Worm (Caenorhabditis elegans) whole organism, young adult: Measurements from ENCODE around the gene srx-13.
A peak's percentile ranks its signal among the peaks of the same experiment; 100 is the strongest.

Experiments used
- B0035.1 ChIP-seq: sonication (generic microtip); optimal IDR thresholded peaks from 2 replicates; lab custom pipeline; 2016; ENCODE audit warnings: missing genetic modification characterization, mild to moderate bottlenecking, missing compliant biosample characterization, missing genotype, missing genetic modification reagents
- F10E7.11 ChIP-seq: sonication (generic microtip); optimal IDR thresholded peaks from 2 replicates; lab custom pipeline; 2017; ENCODE audit warnings: mild to moderate bottlenecking, missing genetic modification characterization, moderate library complexity, missing compliant biosample characterization
- F22D6.2 ChIP-seq: sonication (generic microtip); optimal IDR thresholded peaks from 2 replicates; lab custom pipeline; 2016; ENCODE audit warnings: mild to moderate bottlenecking, missing genetic modification characterization, missing compliant biosample characterization
- F23B12.7 ChIP-seq: sonication (generic microtip); optimal IDR thresholded peaks from 2 replicates; lab custom pipeline; 2017; ENCODE audit warnings: missing genetic modification characterization, mild to moderate bottlenecking, missing compliant biosample characterization, antibody characterized with exemption, moderate library complexity; ENCODE audit not compliant: insufficient read depth
- F37B4.10 ChIP-seq: fragments of 200-800 bp; sonication (Bioruptor generic); IDR thresholded peaks from 2 replicates; pipeline ENCODE4 v1.3.6; 2022; ENCODE audit warnings: missing genetic modification characterization, missing compliant biosample characterization
- F52B5.7 ChIP-seq: sonication (generic microtip); optimal IDR thresholded peaks from 2 replicates; lab custom pipeline; 2016; ENCODE audit warnings: mild to moderate bottlenecking, missing genetic modification characterization, missing compliant biosample characterization
- F55B11.4 ChIP-seq: sonication (generic microtip); optimal IDR thresholded peaks from 2 replicates; lab custom pipeline; 2016; ENCODE audit warnings: missing compliant biosample characterization, missing genetic modification characterization, borderline replicate concordance; ENCODE audit not compliant: insufficient read depth
- F57A8.1 ChIP-seq: fragments of 200-800 bp; sonication (Bioruptor generic); optimal IDR thresholded peaks from 2 replicates; lab custom pipeline; 2018; ENCODE audit warnings: mild to moderate bottlenecking, missing genetic modification characterization, moderate library complexity, missing compliant biosample characterization
- Y53F4B.3 ChIP-seq: fragments of 200-800 bp; sonication (Bioruptor generic); IDR thresholded peaks from 2 replicates; pipeline ENCODE4 v1.3.6; 2022; ENCODE audit warnings: missing genetic modification reagents, missing genetic modification characterization, missing compliant biosample characterization
- Y67H2A.10 ChIP-seq: fragments of 200-800 bp; sonication (Bioruptor generic); conservative IDR thresholded peaks from 2 replicates; pipeline ENCODE4 v1.3.6; 2022; ENCODE audit warnings: missing genetic modification reagents, missing genetic modification characterization, missing compliant biosample characterization
- ZK185.1 ChIP-seq: sonication (generic microtip); optimal IDR thresholded peaks from 2 replicates; lab custom pipeline; 2016; ENCODE audit warnings: mild to moderate bottlenecking, missing genetic modification characterization, missing compliant biosample characterization; ENCODE audit not compliant: poor library complexity, severe bottlenecking
- aptf-3 ChIP-seq: fragments of 200-800 bp; sonication (Bioruptor generic); IDR thresholded peaks from 2 replicates; pipeline ENCODE4 v1.3.6; 2022; ENCODE audit warnings: missing genetic modification characterization, missing compliant biosample characterization
- atf-7 ChIP-seq: sonication (generic microtip); optimal IDR thresholded peaks from 2 replicates; lab custom pipeline; 2017; ENCODE audit warnings: mild to moderate bottlenecking, missing genetic modification characterization, missing compliant biosample characterization
- athp-1 ChIP-seq: sonication (generic microtip); optimal IDR thresholded peaks from 2 replicates; lab custom pipeline; 2017; ENCODE audit warnings: mild to moderate bottlenecking, missing genetic modification characterization, missing compliant biosample characterization
- attf-3 ChIP-seq: fragments of 200-800 bp; sonication (Bioruptor generic); conservative IDR thresholded peaks from 2 replicates; pipeline ENCODE4 v1.3.6; 2022; ENCODE audit warnings: missing genetic modification reagents, missing genetic modification characterization, missing compliant biosample characterization
- attf-6 ChIP-seq: fragments of 200-800 bp; sonication (Bioruptor generic); IDR thresholded peaks from 2 replicates; pipeline ENCODE4 v1.3.6; 2022; ENCODE audit warnings: missing genetic modification reagents, missing genetic modification characterization, missing compliant biosample characterization
- cebp-2 ChIP-seq: fragments of 200-800 bp; sonication (Bioruptor generic); IDR thresholded peaks from 2 replicates; pipeline ENCODE4 v1.3.6; 2022; ENCODE audit warnings: missing genetic modification characterization, missing compliant biosample characterization
- ceh-100 ChIP-seq: fragments of 200-800 bp; sonication (Bioruptor generic); IDR thresholded peaks from 2 replicates; pipeline ENCODE4 v1.3.6; 2022; ENCODE audit warnings: missing genetic modification reagents, missing genetic modification characterization, missing compliant biosample characterization
- ceh-27 ChIP-seq: fragments of 200-800 bp; sonication (Bioruptor generic); optimal IDR thresholded peaks from 2 replicates; lab custom pipeline; 2018; ENCODE audit warnings: mild to moderate bottlenecking, missing genetic modification characterization, moderate library complexity, missing compliant biosample characterization
- ceh-40 ChIP-seq: fragments of 200-800 bp; sonication (Bioruptor generic); IDR thresholded peaks from 2 replicates; pipeline ENCODE4 v1.3.6; 2022; ENCODE audit warnings: missing genetic modification characterization, missing compliant biosample characterization
- ceh-79 ChIP-seq: sonication (generic microtip); optimal IDR thresholded peaks from 2 replicates; lab custom pipeline; 2017; ENCODE audit warnings: mild to moderate bottlenecking, missing genetic modification characterization, missing compliant biosample characterization
- dpl-1 ChIP-seq: fragments of 150-350 bp; optimal IDR thresholded peaks from 2 replicates; lab custom pipeline; 2014; ENCODE audit warnings: missing biosample characterization, missing genetic modification reagents, missing genetic modification characterization
- efl-1 ChIP-seq: fragments of 150-350 bp; optimal IDR thresholded peaks from 2 replicates; lab custom pipeline; 2014; ENCODE audit warnings: missing biosample characterization, missing genetic modification reagents, missing genetic modification characterization
- egl-44 ChIP-seq: fragments of 200-800 bp; sonication (Bioruptor generic); IDR thresholded peaks from 2 replicates; pipeline ENCODE4 v1.3.6; 2022; ENCODE audit warnings: missing genetic modification reagents, missing genetic modification characterization, missing compliant biosample characterization
- ekl-4 ChIP-seq: fragments of 200-800 bp; sonication (Bioruptor generic); IDR thresholded peaks from 2 replicates; pipeline ENCODE4 v1.3.6; 2022; ENCODE audit warnings: missing genetic modification reagents, missing genetic modification characterization, missing compliant biosample characterization
- hlh-12 ChIP-seq: sonication (generic microtip); optimal IDR thresholded peaks from 2 replicates; lab custom pipeline; 2016; ENCODE audit warnings: missing genetic modification characterization, missing compliant biosample characterization
- hmg-1.2 ChIP-seq: fragments of 200-800 bp; sonication (Bioruptor generic); IDR thresholded peaks from 2 replicates; pipeline ENCODE4 v1.3.6; 2022; ENCODE audit warnings: missing genetic modification reagents, missing genetic modification characterization, missing compliant biosample characterization
- hmg-20 ChIP-seq: fragments of 200-800 bp; sonication (Bioruptor generic); IDR thresholded peaks from 2 replicates; pipeline ENCODE4 v1.3.6; 2022; ENCODE audit warnings: missing genetic modification reagents, missing genetic modification characterization, missing compliant biosample characterization
- hrde-1 ChIP-seq: sonication (generic microtip); optimal IDR thresholded peaks from 2 replicates; lab custom pipeline; 2016; ENCODE audit warnings: missing genetic modification characterization, mild to moderate bottlenecking, missing compliant biosample characterization, moderate library complexity, missing genotype, missing genetic modification reagents, borderline replicate concordance
- lin-54 ChIP-seq: fragments of 200-800 bp; sonication (Bioruptor generic); optimal IDR thresholded peaks from 2 replicates; lab custom pipeline; 2018; ENCODE audit warnings: mild to moderate bottlenecking, missing genetic modification characterization, missing compliant biosample characterization
- madf-10 ChIP-seq: sonication (generic microtip); optimal IDR thresholded peaks from 2 replicates; lab custom pipeline; 2016; ENCODE audit warnings: mild to moderate bottlenecking, missing genetic modification characterization, missing compliant biosample characterization
- mcd-1 ChIP-seq: fragments of 200-800 bp; sonication (Bioruptor generic); IDR thresholded peaks from 2 replicates; pipeline ENCODE4 v1.3.6; 2022; ENCODE audit warnings: missing genetic modification reagents, missing genetic modification characterization, missing compliant biosample characterization
- mxl-1 ChIP-seq: sonication (generic microtip); optimal IDR thresholded peaks from 2 replicates; lab custom pipeline; 2016; ENCODE audit warnings: missing genetic modification characterization, missing compliant biosample characterization
- nfyb-1 ChIP-seq: fragments of 200-800 bp; sonication (Bioruptor generic); IDR thresholded peaks from 2 replicates; pipeline ENCODE4 v1.3.6; 2022; ENCODE audit warnings: missing genetic modification reagents, missing genetic modification characterization, missing compliant biosample characterization
- nhr-120 ChIP-seq: fragments of 200-800 bp; sonication (Bioruptor generic); IDR thresholded peaks from 2 replicates; pipeline ENCODE4 v1.3.6; 2022; ENCODE audit warnings: missing genetic modification characterization, missing compliant biosample characterization
- nhr-90 ChIP-seq: sonication (generic microtip); optimal IDR thresholded peaks from 2 replicates; lab custom pipeline; 2016; ENCODE audit warnings: missing genotype, mild to moderate bottlenecking, missing genetic modification characterization, missing compliant biosample characterization
- rcor-1 ChIP-seq: fragments of 200-800 bp; sonication (Bioruptor generic); IDR thresholded peaks from 2 replicates; pipeline ENCODE4 v1.3.6; 2022; ENCODE audit warnings: missing genetic modification reagents, missing genetic modification characterization, missing compliant biosample characterization
- rpc-1 ChIP-seq, 2 experiments: fragments of 150-350 bp in 1 of 2; sonication (generic microtip) in 1 of 2; optimal IDR thresholded peaks; 2 replicates each; lab custom pipeline; 2014 to 2018; ENCODE audit warnings: missing biosample characterization in 1 of 2, missing genetic modification characterization in 1 of 2, missing genetic modification reagents in 1 of 2, missing genotype in 1 of 2
- snpc-1.1 ChIP-seq: sonication (generic microtip); optimal IDR thresholded peaks from 2 replicates; lab custom pipeline; 2017; ENCODE audit warnings: missing genetic modification characterization, mild to moderate bottlenecking, missing compliant biosample characterization, antibody characterized with exemption, moderate library complexity, missing genotype, missing genetic modification reagents; ENCODE audit not compliant: insufficient read depth
- snpc-3.4 ChIP-seq: sonication (generic microtip); optimal IDR thresholded peaks from 2 replicates; lab custom pipeline; 2017; ENCODE audit warnings: missing genetic modification characterization, mild to moderate bottlenecking, missing compliant biosample characterization, antibody characterized with exemption, moderate library complexity, missing genotype, missing genetic modification reagents
- somi-1 ChIP-seq: fragments of 200-800 bp; sonication (Bioruptor generic); optimal IDR thresholded peaks from 2 replicates; lab custom pipeline; 2018; ENCODE audit warnings: mild to moderate bottlenecking, missing genetic modification characterization, missing compliant biosample characterization
- sptf-2 ChIP-seq: fragments of 200-800 bp; sonication (Bioruptor generic); optimal IDR thresholded peaks from 2 replicates; lab custom pipeline; 2018; ENCODE audit warnings: mild to moderate bottlenecking, missing genetic modification characterization, missing compliant biosample characterization
- unc-130 ChIP-seq: sonication (generic microtip); optimal IDR thresholded peaks from 2 replicates; lab custom pipeline; 2016; ENCODE audit warnings: missing genetic modification reagents, missing genetic modification characterization, missing compliant biosample characterization
- zfh-2 ChIP-seq: fragments of 200-800 bp; sonication (Bioruptor generic); conservative IDR thresholded peaks from 2 replicates; pipeline ENCODE4 v1.3.6; 2022; ENCODE audit warnings: missing genetic modification reagents, missing genetic modification characterization, missing compliant biosample characterization
- ztf-25 ChIP-seq: fragments of 200-800 bp; sonication (Bioruptor generic); IDR thresholded peaks from 2 replicates; pipeline ENCODE4 v1.3.6; 2022; ENCODE audit warnings: missing genetic modification reagents, missing genetic modification characterization, missing compliant biosample characterization
- ztf-26 ChIP-seq: sonication (generic microtip); optimal IDR thresholded peaks from 2 replicates; lab custom pipeline; 2017; ENCODE audit warnings: missing genetic modification characterization, missing compliant biosample characterization
- ztf-28 ChIP-seq: fragments of 200-800 bp; sonication (Bioruptor generic); IDR thresholded peaks from 2 replicates; pipeline ENCODE4 v1.3.6; 2022; ENCODE audit warnings: missing genetic modification reagents, missing genetic modification characterization, missing compliant biosample characterization

srx-13 gene

ce11 chrIV:1093870-1094564 lies 24.4 kb downstream of the srx-13 start, which contains the start of the genes cct-8 and Y55F3AR.2 (continued):
- TF ChIP-seq F22D6.2 (tag; lab: Kevin White, UChicago) (peak; percentile 86), ekl-4 (GFP tag; lab: Robert Waterston, UW) (peak; percentile 99), unc-130 (GFP tag; lab: Kevin White, UChicago) (peak; percentile 71), snpc-3.4 (tag; lab: Kevin White, UChicago) (peak; percentile 96), Y53F4B.3 (GFP tag; lab: Robert Waterston, UW) (peak; percentile 62; the same call in 1 of the 2 replicates), rcor-1 (GFP tag; lab: Robert Waterston, UW) (peak; percentile 97), Y67H2A.10 (GFP tag; lab: Robert Waterston, UW) (peak; percentile 95), nhr-90 (tag; lab: Kevin White, UChicago) (peak; percentile 49), hrde-1 (tag; lab: Kevin White, UChicago) (peak; percentile 88), mxl-1 (tag; lab: Kevin White, UChicago) (peak; percentile 19), cebp-2 (GFP tag; lab: Robert Waterston, UW) (peak; percentile 96), zfh-2 (GFP tag; lab: Robert Waterston, UW) (peak; percentile 91), somi-1 (peak; percentile 87), nfyb-1 (GFP tag; lab: Robert Waterston, UW) (peak; percentile 99), ztf-26 (tag; lab: Kevin White, UChicago) (peak; percentile 98), lin-54 (GFP tag; lab: Kevin White, UChicago) (peak; percentile 99), F37B4.10 (GFP tag; lab: Robert Waterston, UW) (no peak), B0035.1 (tag; lab: Kevin White, UChicago) (peak; percentile 82), atf-7 (tag; lab: Kevin White, UChicago) (peak; percentile 96), F10E7.11 (tag; lab: Kevin White, UChicago) (peak; percentile 94), ceh-79 (tag; lab: Kevin White, UChicago) (peak; percentile 80), attf-6 (GFP tag; lab: Robert Waterston, UW) (peak; percentile 91), snpc-1.1 (tag; lab: Kevin White, UChicago) (peak; percentile 71), ztf-25 (GFP tag; lab: Robert Waterston, UW) (peak; percentile 71; the same call in 1 of the 2 replicates), sptf-2 (peak; percentile 8), hmg-1.2 (peak; percentile 91), hlh-12 (tag; lab: Kevin White, UChicago) (no peak), efl-1 (GFP tag; lab: Kevin White, UChicago) (peak; percentile 93), ceh-100 (peak; percentile 91), attf-3 (GFP tag; lab: Robert Waterston, UW) (peak; percentile 95), F52B5.7 (tag; lab: Kevin White, UChicago) (peak; percentile 92), F55B11.4 (tag; lab: Kevin White, UChicago) (no peak), nhr-120 (GFP tag; lab: Robert Waterston, UW) (0 out of 2 replicates have a peak, but pooled peaks have one; percentile 66), ZK185.1 (tag; lab: Kevin White, UChicago) (peak; percentile 97), F23B12.7 (peak; percentile 90), F57A8.1 (GFP tag; lab: Kevin White, UChicago) (no peak), hmg-20 (GFP tag; lab: Robert Waterston, UW) (peak; percentile 96), ceh-27 (peak; percentile 96), egl-44 (GFP tag; lab: Robert Waterston, UW) (peak; percentile 74; the same call in 1 of the 2 replicates), ztf-28 (peak; percentile 92), mcd-1 (peak; percentile 99), athp-1 (tag; lab: Kevin White, UChicago) (peak; percentile 99), ceh-40 (GFP tag; lab: Robert Waterston, UW) (peak; percentile 67; the same call in 1 of the 2 replicates), madf-10 (tag; lab: Kevin White, UChicago) (peak; percentile 89), aptf-3 (GFP tag; lab: Robert Waterston, UW) (peak; percentile 83; the same call in 1 of the 2 replicates), rpc-1 (optimal IDR thresholded peaks at IDR 0.05; lab: Kevin White, UChicago) (peak; percentile 44), rpc-1 (tag; optimal IDR thresholded peaks at IDR 0.05; lab: Kevin White, UChicago) (peak; percentile 2), dpl-1 (peak; percentile 82)
